Worm (Caenorhabditis elegans): ENCODE results near the gene srw-130.
"Not testable (repeated sequence)": the region's sequence is repeated elsewhere in the genome, so short reads cannot be mapped to it uniquely, and the experiment has no call there.

The srw-130 gene

DNA sequence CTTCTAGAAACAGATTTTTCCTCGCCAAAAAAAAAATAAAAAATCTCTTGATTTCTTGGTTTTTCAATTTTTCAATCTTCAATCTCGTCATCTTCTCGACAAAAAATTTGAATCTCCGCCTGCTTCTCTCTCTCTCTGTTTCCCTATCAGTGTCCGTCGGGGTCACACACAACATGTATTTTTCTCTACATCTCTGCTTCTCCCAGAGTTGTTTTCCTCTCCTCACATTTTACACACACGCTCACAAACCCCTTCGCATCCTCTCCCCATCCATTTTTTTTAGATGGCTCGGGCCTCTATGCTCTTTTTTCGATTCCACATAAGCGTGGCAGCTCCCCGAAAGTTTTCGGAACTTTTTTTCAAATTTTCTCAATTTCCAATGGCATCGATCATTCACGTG is 31.1 kb upstream of the srw-130 start (continued):
- TF ChIP-seq ceh-30 (tag; optimal IDR thresholded peaks at IDR 0.05): no peak

- TF ChIP-seq gmeb-2 (tag; optimal IDR thresholded peaks at IDR 0.05) (no peak), madf-2 (tag; optimal IDR thresholded peaks at IDR 0.05) (no peak)
Measured at ce11 chrV:3579248-3579647, 30.6 kb upstream of the srw-130 start.

DNA sequence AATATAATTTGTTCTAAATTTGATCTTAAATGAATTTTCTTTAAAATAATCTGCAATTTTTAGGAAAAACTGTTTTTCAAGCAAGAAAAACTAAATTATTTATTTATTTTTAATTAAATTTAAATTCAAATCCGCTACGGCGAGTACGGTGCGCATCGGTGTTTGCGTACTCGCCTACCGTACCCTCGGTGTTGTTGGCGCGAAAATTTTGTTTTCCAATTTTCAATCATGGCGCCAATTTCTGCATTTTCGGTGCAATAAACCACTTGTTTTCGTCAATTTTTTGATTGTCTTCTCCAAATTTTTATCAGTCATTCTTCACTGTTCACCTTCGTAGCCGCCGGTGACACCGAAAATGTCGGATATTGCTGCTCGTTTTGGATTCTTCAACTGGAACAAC is 30.1 kb upstream of the srw-130 start, which contains the start of gene pygl-1:
TSS of gene pygl-1 (plus strand) at position 211 of the 400 bp plus-strand sequence.
- TF ChIP-seq sdc-2 (tag; optimal IDR thresholded peaks at IDR 0.05) (no peak), K09A11.1 (tag; optimal IDR thresholded peaks at IDR 0.05; ENCODE audit: insufficient read depth) (no peak), ceh-14 (tag; optimal IDR thresholded peaks at IDR 0.05) (no peak)

ce11 chrV:3575759-3576158 is 27.1 kb upstream of the srw-130 start, which contains the start of gene grl-27:
Gene grl-27, minus strand, starts transcription at chrV:3575859.
- TF ChIP-seq ceh-30 (tag; optimal IDR thresholded peaks at IDR 0.05) (no peak), hlh-8 (tag; optimal IDR thresholded peaks at IDR 0.05) (no peak), ceh-19 (GFP tag; optimal IDR thresholded peaks at IDR 0.05) (no peak), elt-2 (tag; optimal IDR thresholded peaks at IDR 0.05) (no peak), ttx-3 (tag; optimal IDR thresholded peaks at IDR 0.05) (no peak), ceh-48 (tag; optimal IDR thresholded peaks at IDR 0.05) (no peak), nhr-11 (tag; optimal IDR thresholded peaks at IDR 0.05) (no peak), lin-11 (tag; optimal IDR thresholded peaks at IDR 0.05) (no peak), fkh-10 (GFP tag; optimal IDR thresholded peaks at IDR 0.05) (no peak), pqm-1 (tag; optimal IDR thresholded peaks at IDR 0.05) (no peak), Y22D7AL.16 (tag; optimal IDR thresholded peaks at IDR 0.05) (no peak), ceh-2 (tag; optimal IDR thresholded peaks at IDR 0.05) (no peak), sox-4 (tag; optimal IDR thresholded peaks at IDR 0.05) (no peak), dmd-4 (tag; optimal IDR thresholded peaks at IDR 0.05; ENCODE audit: borderline replicate concordance) (no peak), eyg-1 (tag; optimal IDR thresholded peaks at IDR 0.05) (no peak), gmeb-2 (tag; optimal IDR thresholded peaks at IDR 0.05) (no peak), unc-55 (GFP tag; optimal IDR thresholded peaks at IDR 0.05) (no peak)

DNA sequence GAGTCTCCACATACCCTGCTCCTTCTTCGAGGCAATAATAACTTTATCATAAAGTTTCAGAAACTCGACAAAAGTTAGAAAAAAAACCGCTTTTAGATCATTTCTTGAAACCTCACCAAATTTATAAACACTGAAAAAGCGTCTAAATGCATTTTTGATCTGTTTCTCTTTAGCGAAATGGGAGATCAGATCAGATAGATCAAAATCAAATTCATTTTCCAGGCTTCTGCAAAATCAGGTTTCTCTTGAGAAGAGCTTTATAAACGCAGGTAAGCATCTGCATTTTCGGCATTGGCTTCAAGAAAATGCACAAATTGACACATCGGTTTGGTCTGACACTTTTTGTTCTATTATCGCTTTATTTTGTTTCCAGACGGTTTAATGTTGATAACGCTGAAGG is 23.7 kb upstream of the srw-130 start, which contains the start of gene F40C5.1:
TSS of gene F40C5.1 (plus strand) at position 301 of the 400 bp plus-strand sequence.
- not testable (repeated sequence) for TF ChIP-seq ceh-30 (tag; optimal IDR thresholded peaks at IDR 0.05); sox-2 (GFP tag; IDR thresholded peaks at IDR 0.05); ztf-16 (tag; optimal IDR thresholded peaks at IDR 0.05)

- TF ChIP-seq ceh-18 (tag; optimal IDR thresholded peaks at IDR 0.05); hlh-30 (tag; optimal IDR thresholded peaks at IDR 0.05; ENCODE audit: insufficient read depth); pat-9 (tag; optimal IDR thresholded peaks at IDR 0.05): not testable (repeated sequence)
Measured at ce11 chrV:3570695-3571094, 22.0 kb upstream of the srw-130 start, which contains the start of gene F40C5.2. Gene F40C5.2, plus strand, starts transcription at chrV:3570995.

DNA sequence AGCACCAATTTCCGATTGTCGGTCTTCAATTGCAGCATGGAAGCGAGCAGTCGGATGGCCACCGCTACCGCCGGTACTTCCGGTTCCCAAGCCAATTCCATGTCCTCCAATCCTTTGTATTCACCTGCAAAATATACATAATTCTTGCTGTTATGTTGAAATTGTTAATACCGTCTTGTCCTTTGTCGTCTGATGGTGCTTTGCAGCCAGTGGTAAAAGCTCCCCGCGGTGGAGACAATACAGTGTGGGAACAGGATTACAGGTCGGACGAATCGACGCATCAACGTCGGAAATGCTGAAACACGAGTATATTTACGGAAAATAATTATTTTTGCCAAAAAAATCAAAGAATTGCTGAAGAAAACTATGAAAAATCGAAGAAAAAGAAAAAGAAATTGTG is 15.6 kb upstream of the srw-130 start, which contains the start of gene T24A6.17:
TSS of gene T24A6.17 (minus strand) at position 101 of the 400 bp plus-strand sequence.
- TF ChIP-seq fax-1 (tag; optimal IDR thresholded peaks at IDR 0.05); sdc-2 (tag; optimal IDR thresholded peaks at IDR 0.05); unc-55 (GFP tag; optimal IDR thresholded peaks at IDR 0.05): not testable (repeated sequence)

DNA sequence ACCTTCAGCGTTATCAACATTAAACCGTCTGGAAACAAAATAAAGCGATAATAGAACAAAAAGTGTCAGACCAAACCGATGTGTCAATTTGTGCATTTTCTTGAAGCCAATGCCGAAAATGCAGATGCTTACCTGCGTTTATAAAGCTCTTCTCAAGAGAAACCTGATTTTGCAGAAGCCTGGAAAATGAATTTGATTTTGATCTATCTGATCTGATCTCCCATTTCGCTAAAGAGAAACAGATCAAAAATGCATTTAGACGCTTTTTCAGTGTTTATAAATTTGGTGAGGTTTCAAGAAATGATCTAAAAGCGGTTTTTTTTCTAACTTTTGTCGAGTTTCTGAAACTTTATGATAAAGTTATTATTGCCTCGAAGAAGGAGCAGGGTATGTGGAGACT is 14.1 kb upstream of the srw-130 start, which contains the start of gene T24A6.16:
TSS of gene T24A6.16 (minus strand) at position 101 of the 400 bp plus-strand sequence.
- not testable (repeated sequence) for TF ChIP-seq F13H6.1, fax-1, zip-5 (tag; optimal IDR thresholded peaks at IDR 0.05)
